Worm (Caenorhabditis elegans): Measurements from ENCODE around the gene T14B4.20.

DNA sequence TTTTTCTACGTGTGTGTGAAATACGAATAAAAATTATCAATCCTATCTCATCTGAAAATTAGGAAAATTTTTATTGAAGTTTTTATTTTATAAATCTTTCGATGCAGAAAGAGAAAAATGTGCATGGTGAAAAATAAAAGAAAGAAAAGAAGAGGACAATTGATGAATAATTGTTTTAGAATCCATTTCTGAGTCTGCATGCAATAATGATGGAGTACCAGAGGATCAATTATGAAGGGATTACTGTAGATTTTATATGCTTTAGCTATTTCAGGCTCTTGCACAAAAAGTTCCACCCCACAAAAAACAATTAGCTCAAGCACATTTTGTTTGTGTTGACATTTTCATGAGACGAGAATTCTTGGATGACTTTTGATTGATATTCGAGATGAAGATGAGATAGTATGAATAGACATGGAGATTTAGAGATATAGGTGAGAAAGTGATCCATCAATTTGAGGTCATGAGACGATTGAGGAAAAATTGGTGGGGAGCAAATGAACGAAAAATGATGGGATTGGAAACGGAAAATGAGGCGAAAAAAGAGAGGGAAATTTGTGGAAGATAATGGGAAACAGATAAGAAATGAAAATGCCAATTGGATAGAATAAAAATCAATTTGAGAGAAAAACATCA, 11.0 kb upstream of the T14B4.20 start, which contains the start of gene rpy-1:
- no peak for TF ChIP-seq gmeb-2 (tag; optimal IDR thresholded peaks at IDR 0.05)
- TF ChIP-seq zip-5 (tag; optimal IDR thresholded peaks at IDR 0.05), result no peak
- no peak for TF ChIP-seq tbx-7 (tag; optimal IDR thresholded peaks at IDR 0.05)
- no peak for TF ChIP-seq elt-2 (tag; optimal IDR thresholded peaks at IDR 0.05)
- TF ChIP-seq tbx-2 (tag; optimal IDR thresholded peaks at IDR 0.05), result no peak
- no peak for TF ChIP-seq dmd-4 (tag; optimal IDR thresholded peaks at IDR 0.05; ENCODE audit: borderline replicate concordance)
- no peak for TF ChIP-seq fkh-10 (GFP tag; optimal IDR thresholded peaks at IDR 0.05)
- no peak for TF ChIP-seq lin-11 (tag; optimal IDR thresholded peaks at IDR 0.05)
- no peak for TF ChIP-seq ceh-30 (tag; optimal IDR thresholded peaks at IDR 0.05)
- no peak for TF ChIP-seq unc-86 (tag; optimal IDR thresholded peaks at IDR 0.05)
- no peak for TF ChIP-seq pha-2 (tag; optimal IDR thresholded peaks at IDR 0.05)

Measured in whole organism, late embryonic.